Worm (Caenorhabditis elegans): ENCODE results near the gene dhs-26.

ce11 chrX:3374642-3375041 is 12.3 kb upstream of the dhs-26 start, which contains the start of gene clc-3:
- no peak for TF ChIP-seq ref-1 (GFP tag; conservative IDR thresholded peaks at IDR 0.05)
- 0 out of 2 replicates have a peak, but pooled peaks have one; percentile 22 for TF ChIP-seq ztf-23 (GFP tag; IDR thresholded peaks at IDR 0.05)
- TF ChIP-seq T22C8.4 (GFP tag; IDR thresholded peaks at IDR 0.05): no peak
- TF ChIP-seq cog-1 (tag; optimal IDR thresholded peaks at IDR 0.05): no peak
- TF ChIP-seq ztf-29 (GFP tag; IDR thresholded peaks at IDR 0.05): no peak
- no peak for TF ChIP-seq klf-2 (GFP tag; conservative IDR thresholded peaks at IDR 0.05)
- no peak for TF ChIP-seq flt-1 (GFP tag; IDR thresholded peaks at IDR 0.05)
- no peak for TF ChIP-seq tab-1 (GFP tag; IDR thresholded peaks at IDR 0.05)
- no peak for TF ChIP-seq med-1 (GFP tag; optimal IDR thresholded peaks at IDR 0.05; ENCODE audit: insufficient read depth)
